Fruit fly (Drosophila melanogaster) whole organism, prepupa: ENCODE data around the gene CG14960.

ENCODE experiments used
- Blimp-1 ChIP-seq: fragments of 200-800 bp; sonication (Bioruptor generic); optimal IDR thresholded peaks from 3 replicates; lab custom pipeline; 2017; ENCODE audit warnings: missing biosample characterization, missing genetic modification characterization, mild to moderate bottlenecking, moderate library complexity, missing genetic modification reagents
- CG10631 ChIP-seq: fragments of 200-800 bp; sonication (Bioruptor generic); optimal IDR thresholded peaks from 2 replicates; lab custom pipeline; 2016; ENCODE audit warnings: missing biosample characterization, missing genetic modification characterization
- CG10669 ChIP-seq: fragments of 200-800 bp; sonication (Bioruptor generic); optimal IDR thresholded peaks from 3 replicates; lab custom pipeline; 2018; ENCODE audit warnings: missing biosample characterization, mild to moderate bottlenecking, missing genetic modification characterization, moderate library complexity
- CG11294 ChIP-seq: fragments of 200-800 bp; sonication (Bioruptor generic); IDR thresholded peaks from 2 replicates; pipeline ENCODE4 v1.3.6; 2022; ENCODE audit warnings: missing biosample characterization, missing genetic modification characterization
- CG11762 ChIP-seq: fragments of 200-800 bp; sonication (Bioruptor generic); optimal IDR thresholded peaks from 3 replicates; lab custom pipeline; 2016; ENCODE audit warnings: missing biosample characterization, missing genetic modification characterization; ENCODE audit not compliant: insufficient read depth
- CG11902 ChIP-seq: fragments of 200-800 bp; sonication (Bioruptor generic); optimal IDR thresholded peaks from 3 replicates; lab custom pipeline; 2016; ENCODE audit warnings: missing biosample characterization, missing genetic modification characterization
- CG15336 ChIP-seq: fragments of 200-800 bp; sonication (Bioruptor generic); IDR thresholded peaks from 2 replicates; pipeline ENCODE4 v1.3.6; 2022; ENCODE audit warnings: missing biosample characterization, missing genetic modification characterization
- CG1621 ChIP-seq: fragments of 200-800 bp; sonication (Bioruptor generic); optimal IDR thresholded peaks from 3 replicates; lab custom pipeline; 2018; ENCODE audit warnings: missing biosample characterization, mild to moderate bottlenecking, missing genetic modification characterization
- CG16779 ChIP-seq: fragments of 200-800 bp; sonication (Bioruptor generic); optimal IDR thresholded peaks from 3 replicates; lab custom pipeline; 2017; ENCODE audit warnings: missing biosample characterization, mild to moderate bottlenecking, missing genetic modification characterization
- CG3032 ChIP-seq: fragments of 200-800 bp; optimal IDR thresholded peaks from 2 replicates; lab custom pipeline; 2019; ENCODE audit warnings: missing biosample characterization, mild to moderate bottlenecking, missing genetic modification characterization, moderate library complexity
- CG31627 ChIP-seq: fragments of 200-800 bp; sonication (Bioruptor generic); optimal IDR thresholded peaks from 3 replicates; lab custom pipeline; 2016; ENCODE audit warnings: missing biosample characterization, missing genetic modification characterization
- CG32006 ChIP-seq: fragments of 200-800 bp; sonication (Bioruptor generic); optimal IDR thresholded peaks from 3 replicates; lab custom pipeline; 2017; ENCODE audit warnings: missing biosample characterization, mild to moderate bottlenecking, missing genetic modification characterization
- CG3919 ChIP-seq: fragments of 200-800 bp; sonication (Bioruptor generic); optimal IDR thresholded peaks from 3 replicates; lab custom pipeline; 2016; ENCODE audit warnings: missing biosample characterization, missing genetic modification characterization
- CG4318 ChIP-seq: fragments of 200-800 bp; sonication (Bioruptor generic); optimal IDR thresholded peaks from 3 replicates; lab custom pipeline; 2017; ENCODE audit warnings: missing biosample characterization, mild to moderate bottlenecking, missing genetic modification characterization
- CG6163 ChIP-seq: fragments of 200-800 bp; sonication (Bioruptor generic); IDR thresholded peaks from 3 replicates; pipeline ENCODE4 v1.3.6; 2022; ENCODE audit warnings: missing biosample characterization, missing genetic modification characterization
- CG6276 ChIP-seq: fragments of 200-800 bp; sonication (Bioruptor generic); optimal IDR thresholded peaks from 2 replicates; lab custom pipeline; 2017; ENCODE audit warnings: missing biosample characterization, mild to moderate bottlenecking, missing genetic modification characterization
- CG6792 ChIP-seq: fragments of 200-800 bp; sonication (Bioruptor generic); optimal IDR thresholded peaks from 3 replicates; lab custom pipeline; 2016; ENCODE audit warnings: missing biosample characterization, missing genetic modification characterization
- CG6808 ChIP-seq: fragments of 200-800 bp; sonication (Bioruptor generic); optimal IDR thresholded peaks from 3 replicates; lab custom pipeline; 2017; ENCODE audit warnings: missing biosample characterization, missing genetic modification characterization, mild to moderate bottlenecking, moderate library complexity, missing genetic modification reagents
- CG6854 ChIP-seq: fragments of 200-800 bp; sonication (Bioruptor generic); optimal IDR thresholded peaks from 2 replicates; lab custom pipeline; 2017; ENCODE audit warnings: missing biosample characterization, mild to moderate bottlenecking, missing genetic modification characterization
- CG7368 ChIP-seq: fragments of 200-800 bp; sonication (Bioruptor generic); optimal IDR thresholded peaks from 3 replicates; lab custom pipeline; 2016; ENCODE audit warnings: missing biosample characterization, missing genetic modification characterization
- CG8119 ChIP-seq: fragments of 200-800 bp; sonication (Bioruptor generic); IDR thresholded peaks from 3 replicates; pipeline ENCODE4 v1.3.6; 2022; ENCODE audit warnings: missing biosample characterization, missing genetic modification characterization
- CG8319 ChIP-seq: fragments of 200-800 bp; sonication (Bioruptor generic); optimal IDR thresholded peaks from 3 replicates; lab custom pipeline; 2016; ENCODE audit warnings: missing biosample characterization, missing genetic modification characterization
- CG8632 ChIP-seq: fragments of 200-800 bp; sonication (Bioruptor generic); optimal IDR thresholded peaks from 3 replicates; lab custom pipeline; 2016; ENCODE audit warnings: missing biosample characterization, missing genetic modification characterization
- CG9139 ChIP-seq: fragments of 200-800 bp; sonication (Bioruptor generic); optimal IDR thresholded peaks from 3 replicates; lab custom pipeline; 2017; ENCODE audit warnings: missing biosample characterization, mild to moderate bottlenecking, missing genetic modification characterization
- Eip78C ChIP-seq: fragments of 200-800 bp; sonication (Bioruptor generic); peaks from one replicate; lab custom pipeline; 2016; ENCODE audit warnings: missing biosample characterization, missing genetic modification characterization
- Eip93F ChIP-seq: fragments of 200-800 bp; sonication (Bioruptor generic); optimal IDR thresholded peaks from 2 replicates; lab custom pipeline; 2016; ENCODE audit warnings: missing biosample characterization, mild to moderate bottlenecking, missing genetic modification characterization
- Ets21C ChIP-seq: fragments of 200-800 bp; sonication (Bioruptor generic); optimal IDR thresholded peaks from 3 replicates; lab custom pipeline; 2016; ENCODE audit warnings: missing biosample characterization, missing genetic modification characterization
- Ets96B ChIP-seq: fragments of 200-800 bp; optimal IDR thresholded peaks from 2 replicates; lab custom pipeline; 2019; ENCODE audit warnings: missing biosample characterization, mild to moderate bottlenecking, missing genetic modification characterization, moderate library complexity
- Gug ChIP-seq: fragments of 200-800 bp; sonication (Bioruptor generic); IDR thresholded peaks from 2 replicates; pipeline ENCODE4 v1.3.6; 2022; ENCODE audit warnings: missing biosample characterization, missing genetic modification characterization
- Hr38 ChIP-seq: sonication (Bioruptor generic); optimal IDR thresholded peaks from 2 replicates; lab custom pipeline; 2016; ENCODE audit warnings: missing biosample characterization, missing genetic modification characterization
- Hr39 ChIP-seq: fragments of 200-800 bp; sonication (Bioruptor generic); optimal IDR thresholded peaks from 2 replicates; lab custom pipeline; 2016; ENCODE audit warnings: missing biosample characterization, missing genetic modification characterization
- Hr4 ChIP-seq: fragments of 200-800 bp; sonication (Bioruptor generic); optimal IDR thresholded peaks from 3 replicates; lab custom pipeline; 2016; ENCODE audit warnings: missing biosample characterization, missing genetic modification characterization
- Lpt ChIP-seq: fragments of 200-800 bp; sonication (Bioruptor generic); optimal IDR thresholded peaks from 3 replicates; lab custom pipeline; 2016; ENCODE audit warnings: missing biosample characterization, missing genetic modification characterization
- Met ChIP-seq: fragments of 200-800 bp; sonication (Bioruptor generic); optimal IDR thresholded peaks from 3 replicates; lab custom pipeline; 2016; ENCODE audit warnings: missing biosample characterization, missing genetic modification characterization
- OdsH ChIP-seq: fragments of 200-800 bp; sonication (Bioruptor generic); optimal IDR thresholded peaks from 3 replicates; lab custom pipeline; 2016; ENCODE audit warnings: missing biosample characterization, missing genetic modification characterization
- Smox ChIP-seq: fragments of 200-800 bp; sonication (Bioruptor generic); optimal IDR thresholded peaks from 3 replicates; lab custom pipeline; 2016; ENCODE audit warnings: missing biosample characterization, missing genetic modification characterization
- Sox102F ChIP-seq: fragments of 200-800 bp; sonication (Bioruptor generic); optimal IDR thresholded peaks from 2 replicates; lab custom pipeline; 2016; ENCODE audit warnings: missing biosample characterization, mild to moderate bottlenecking, missing genetic modification characterization
- Sox14 ChIP-seq: fragments of 200-800 bp; sonication (Bioruptor generic); optimal IDR thresholded peaks from 3 replicates; lab custom pipeline; 2016; ENCODE audit warnings: missing biosample characterization, missing genetic modification characterization
- Sox15 ChIP-seq: fragments of 200-800 bp; sonication (Bioruptor generic); optimal IDR thresholded peaks from 3 replicates; lab custom pipeline; 2016; ENCODE audit warnings: missing biosample characterization, missing genetic modification characterization
- achi ChIP-seq: fragments of 200-800 bp; sonication (Bioruptor generic); optimal IDR thresholded peaks from 3 replicates; lab custom pipeline; 2016; ENCODE audit warnings: missing biosample characterization, missing genetic modification characterization
- acj6 ChIP-seq: fragments of 200-800 bp; sonication (Bioruptor generic); optimal IDR thresholded peaks from 3 replicates; lab custom pipeline; 2016; ENCODE audit warnings: missing biosample characterization, missing genetic modification characterization
- cyc ChIP-seq: fragments of 200-800 bp; sonication (Bioruptor generic); optimal IDR thresholded peaks from 3 replicates; lab custom pipeline; 2016; ENCODE audit warnings: missing biosample characterization, missing genetic modification characterization
- dac ChIP-seq: fragments of 200-800 bp; sonication (Bioruptor generic); optimal IDR thresholded peaks from 2 replicates; lab custom pipeline; 2017; ENCODE audit warnings: missing biosample characterization, mild to moderate bottlenecking, missing genetic modification characterization
- dsx ChIP-seq: fragments of 200-800 bp; optimal IDR thresholded peaks from 3 replicates; lab custom pipeline; 2019; ENCODE audit warnings: missing biosample characterization, mild to moderate bottlenecking, missing genetic modification characterization, moderate library complexity; ENCODE audit not compliant: poor library complexity, severe bottlenecking
- eg ChIP-seq: fragments of 200-800 bp; sonication (Bioruptor generic); IDR thresholded peaks from 3 replicates; pipeline ENCODE4 v1.3.6; 2022; ENCODE audit warnings: missing biosample characterization, missing genetic modification characterization
- esn ChIP-seq: fragments of 200-800 bp; sonication (Bioruptor generic); optimal IDR thresholded peaks from 2 replicates; lab custom pipeline; 2016; ENCODE audit warnings: missing biosample characterization, mild to moderate bottlenecking, missing genetic modification characterization, moderate library complexity
- fd59A ChIP-seq: fragments of 200-800 bp; sonication (Bioruptor generic); optimal IDR thresholded peaks from 2 replicates; lab custom pipeline; 2017; ENCODE audit warnings: missing biosample characterization, mild to moderate bottlenecking, missing genetic modification characterization, missing genetic modification reagents
- fd85E ChIP-seq: fragments of 200-800 bp; sonication (Bioruptor generic); optimal IDR thresholded peaks from 3 replicates; lab custom pipeline; 2016; ENCODE audit warnings: missing biosample characterization, missing genetic modification characterization
- fkh ChIP-seq: fragments of 200-800 bp; sonication (Bioruptor generic); optimal IDR thresholded peaks from 3 replicates; lab custom pipeline; 2017; ENCODE audit warnings: missing biosample characterization, mild to moderate bottlenecking, missing genetic modification characterization, moderate library complexity
- lz ChIP-seq: fragments of 200-800 bp; sonication (Bioruptor generic); optimal IDR thresholded peaks from 3 replicates; lab custom pipeline; 2016; ENCODE audit warnings: missing biosample characterization, missing genetic modification characterization
- spab ChIP-seq: fragments of 200-800 bp; sonication (Bioruptor generic); optimal IDR thresholded peaks from 2 replicates; lab custom pipeline; 2017; ENCODE audit warnings: missing biosample characterization, mild to moderate bottlenecking, missing genetic modification characterization, missing genetic modification reagents
- ss ChIP-seq, 2 experiments: fragments of 200-800 bp; sonication (Bioruptor generic); optimal IDR thresholded peaks; 2 replicates in 1 of 2; 3 replicates in 1 of 2; lab custom pipeline; 2017 to 2018; ENCODE audit warnings: mild to moderate bottlenecking in 2 of 2, missing biosample characterization in 2 of 2, missing genetic modification characterization in 2 of 2, moderate library complexity in 1 of 2
- topi ChIP-seq: fragments of 200-800 bp; sonication (Bioruptor generic); optimal IDR thresholded peaks from 3 replicates; lab custom pipeline; 2016; ENCODE audit warnings: missing biosample characterization, missing genetic modification characterization

Gene CG14960

dm6 chr3L:3284900-3285299 is 14.1 kb downstream of the CG14960 start:
- TF ChIP-seq fd59A (no peak), CG16779 (tag; lab: Kevin White, UChicago) (no peak), Smox (GFP tag; lab: Kevin White, UChicago) (no peak), CG10631 (no peak), CG4318 (GFP tag; lab: Kevin White, UChicago) (no peak), cyc (GFP tag; lab: Kevin White, UChicago) (no peak), Eip78C (GFP tag; lab: Kevin White, UChicago) (peak; percentile 69), Ets21C (GFP tag; lab: Kevin White, UChicago) (no peak), fd85E (no peak), CG6163 (GFP tag; lab: Robert Waterston, UW) (no peak), CG7368 (GFP tag; lab: Kevin White, UChicago) (no peak), Sox102F (GFP tag; lab: Kevin White, UChicago) (no peak), Sox14 (no peak), Hr38 (GFP tag; lab: Kevin White, UChicago) (no peak), ss (GFP tag; optimal IDR thresholded peaks at IDR 0.05; lab: Kevin White, UChicago) (no peak), Hr39 (GFP tag; lab: Kevin White, UChicago) (no peak), Blimp-1 (GFP tag; lab: Kevin White, UChicago) (no peak), Sox15 (GFP tag; lab: Kevin White, UChicago) (no peak), Ets96B (tag; lab: Kevin White, UChicago) (no peak), dsx (GFP tag; lab: Kevin White, UChicago) (no peak), CG15336 (GFP tag; lab: Robert Waterston, UW) (peak; percentile 41; the same call in 1 of the 2 replicates), CG8632 (GFP tag; lab: Kevin White, UChicago) (no peak), Eip93F (no peak), CG6854 (GFP tag; lab: Kevin White, UChicago) (no peak), CG6792 (GFP tag; lab: Kevin White, UChicago) (no peak), Met (GFP tag; lab: Kevin White, UChicago) (no peak), CG10669 (GFP tag; lab: Kevin White, UChicago) (no peak), spab (GFP tag; lab: Kevin White, UChicago) (no peak), achi (no peak), OdsH (GFP tag; lab: Kevin White, UChicago) (no peak), esn (GFP tag; lab: Kevin White, UChicago) (no peak), CG6276 (peak; percentile 8), CG11294 (GFP tag; lab: Robert Waterston, UW) (no peak), lz (GFP tag; lab: Kevin White, UChicago) (no peak), Hr4 (peak; percentile 22), CG6808 (GFP tag; lab: Kevin White, UChicago) (no peak), Gug (no peak), CG8119 (peak; percentile 52; the same call in 2 of the 3 replicates), dac (GFP tag; lab: Kevin White, UChicago) (no peak), Lpt (no peak), CG3032 (tag; lab: Kevin White, UChicago) (no peak), fkh (no peak), CG9139 (GFP tag; lab: Kevin White, UChicago) (no peak), CG1621 (tag; lab: Kevin White, UChicago) (no peak), topi (GFP tag; lab: Kevin White, UChicago) (no peak), CG11902 (GFP tag; lab: Kevin White, UChicago) (no peak), CG11762 (GFP tag; lab: Kevin White, UChicago) (no peak), CG3919 (GFP tag; lab: Kevin White, UChicago) (peak; percentile 10), CG8319 (GFP tag; lab: Kevin White, UChicago) (no peak), CG32006 (GFP tag; lab: Kevin White, UChicago) (peak; percentile 52), acj6 (GFP tag; lab: Kevin White, UChicago) (no peak), CG31627 (GFP tag; lab: Kevin White, UChicago) (no peak), eg (GFP tag; lab: Robert Waterston, UW) (0 out of 3 replicates have a peak, but pooled peaks have one; percentile 26)
